Fruit fly (Drosophila melanogaster) whole organism, embryonic: Measurements from ENCODE around the gene CG32983.

Experiments used
- Aef1 ChIP-seq: fragments of 200-800 bp; sonication (Bioruptor generic); IDR thresholded peaks from 3 replicates; pipeline ENCODE4 v1.3.6; 2022; ENCODE audit warnings: missing biosample characterization, missing genetic modification characterization
- Atf6 ChIP-seq: fragments of 200-800 bp; sonication (Bioruptor generic); IDR thresholded peaks from 2 replicates; pipeline ENCODE4 v1.3.6; 2022; ENCODE audit warnings: missing biosample characterization, missing genetic modification characterization
- Awh ChIP-seq: fragments of 200-800 bp; sonication (Bioruptor generic); IDR thresholded peaks from 2 replicates; pipeline ENCODE4, ENCODE4 v1.3.6; 2022; ENCODE audit warnings: missing biosample characterization, missing genetic modification characterization
- Bgb ChIP-seq: fragments of 200-800 bp; sonication (Bioruptor generic); IDR thresholded peaks from 2 replicates; pipeline ENCODE4 v1.3.6; 2022; ENCODE audit warnings: missing biosample characterization, missing genetic modification characterization; ENCODE audit not compliant: partially characterized antibody
- CG11695 ChIP-seq: fragments of 200-800 bp; sonication (Bioruptor generic); IDR thresholded peaks from 3 replicates; pipeline ENCODE4 v1.3.6; 2022; ENCODE audit warnings: missing biosample characterization, missing genetic modification characterization
- CG12769 ChIP-seq: fragments of 200-800 bp; sonication (Bioruptor generic); optimal IDR thresholded peaks from 2 replicates; lab custom pipeline; 2019; ENCODE audit warnings: missing biosample characterization, mild to moderate bottlenecking, missing genetic modification characterization, moderate library complexity
- CG13123 ChIP-seq: fragments of 200-800 bp; sonication (Bioruptor generic); optimal IDR thresholded peaks from 2 replicates; lab custom pipeline; 2016; ENCODE audit warnings: missing biosample characterization, missing genetic modification characterization
- CG13296 ChIP-seq: fragments of 200-800 bp; sonication (Bioruptor generic); optimal IDR thresholded peaks from 3 replicates; lab custom pipeline; 2018; ENCODE audit warnings: missing biosample characterization, mild to moderate bottlenecking, missing genetic modification characterization
- CG13894 ChIP-seq: fragments of 200-800 bp; sonication (Bioruptor generic); optimal IDR thresholded peaks from 3 replicates; lab custom pipeline; 2018; ENCODE audit warnings: missing biosample characterization, mild to moderate bottlenecking, missing genetic modification characterization, moderate library complexity
- CG14667 ChIP-seq: fragments of 200-800 bp; sonication (Bioruptor generic); IDR thresholded peaks from 2 replicates; pipeline ENCODE4 v1.3.6; 2022; ENCODE audit warnings: missing biosample characterization, missing genetic modification characterization
- CG16813 ChIP-seq: fragments of 200-800 bp; sonication (Bioruptor generic); IDR thresholded peaks from 3 replicates; pipeline ENCODE4 v1.3.6; 2022; ENCODE audit warnings: missing biosample characterization, missing genetic modification characterization; ENCODE audit not compliant: partially characterized antibody
- CG16815 ChIP-seq: fragments of 200-800 bp; sonication (Bioruptor generic); optimal IDR thresholded peaks from 3 replicates; lab custom pipeline; 2017; ENCODE audit warnings: missing biosample characterization, mild to moderate bottlenecking, missing genetic modification characterization
- CG18011 ChIP-seq: fragments of 200-800 bp; sonication (Bioruptor generic); optimal IDR thresholded peaks from 2 replicates; lab custom pipeline; 2017; ENCODE audit warnings: missing biosample characterization, missing genetic modification characterization, mild to moderate bottlenecking, moderate library complexity, missing genotype
- CG31224 ChIP-seq: fragments of 200-800 bp; sonication (Bioruptor generic); IDR thresholded peaks from 2 replicates; pipeline ENCODE4 v1.3.6; 2022; ENCODE audit warnings: missing biosample characterization, missing genetic modification characterization
- CG32532 ChIP-seq: fragments of 200-800 bp; sonication (Bioruptor generic); IDR thresholded peaks from 2 replicates; pipeline ENCODE4 v1.3.6; 2022; ENCODE audit warnings: missing biosample characterization, missing genetic modification characterization
- CG34376 ChIP-seq: fragments of 200-800 bp; sonication (Bioruptor generic); optimal IDR thresholded peaks from 2 replicates; lab custom pipeline; 2018; ENCODE audit warnings: missing biosample characterization, mild to moderate bottlenecking, missing genetic modification characterization
- CG6175 ChIP-seq: fragments of 200-800 bp; sonication (Bioruptor generic); IDR thresholded peaks from 3 replicates; pipeline ENCODE4 v1.3.6; 2022; ENCODE audit warnings: missing biosample characterization, missing genetic modification characterization
- CG8290 ChIP-seq, 3 experiments: fragments of 200-800 bp; sonication (Bioruptor generic); optimal IDR thresholded peaks; 2 replicates each; lab custom pipeline; 2016 to 2019; ENCODE audit warnings: missing biosample characterization in 3 of 3, missing genetic modification characterization in 3 of 3, mild to moderate bottlenecking in 2 of 3, moderate library complexity in 1 of 3
- Dip3 ChIP-seq: fragments of 200-800 bp; sonication (Bioruptor generic); optimal IDR thresholded peaks from 3 replicates; lab custom pipeline; 2016; ENCODE audit warnings: missing biosample characterization, missing genetic modification characterization
- Fer2 ChIP-seq: fragments of 200-800 bp; sonication (Bioruptor generic); optimal IDR thresholded peaks from 2 replicates; lab custom pipeline; 2018; ENCODE audit warnings: missing biosample characterization, mild to moderate bottlenecking, missing genetic modification characterization, moderate library complexity
- Med ChIP-seq: fragments of 200-800 bp; sonication (Bioruptor generic); peaks from one replicate; lab custom pipeline; 2016; ENCODE audit warnings: missing biosample characterization, missing genetic modification characterization, mild to moderate bottlenecking, inconsistent platforms, moderate library complexity
- NFAT ChIP-seq: fragments of 200-800 bp; sonication (Bioruptor generic); IDR thresholded peaks from 2 replicates; pipeline ENCODE4 v1.3.6; 2022; ENCODE audit warnings: missing biosample characterization, missing genetic modification characterization
- Rx ChIP-seq: fragments of 200-800 bp; sonication (Bioruptor generic); IDR thresholded peaks from 2 replicates; pipeline ENCODE4 v1.3.6; 2022; ENCODE audit warnings: missing biosample characterization, missing genetic modification characterization
- Ssrp ChIP-seq: fragments of 200-800 bp; sonication (Bioruptor generic); optimal IDR thresholded peaks from 2 replicates; lab custom pipeline; 2018; ENCODE audit warnings: missing biosample characterization, mild to moderate bottlenecking, missing genetic modification characterization, moderate library complexity
- Trl ChIP-seq, 3 experiments: fragments of >200 bp in 2 of 3; fragments of 200-800 bp in 1 of 3; sonication (Bioruptor generic) in 1 of 3; optimal IDR thresholded peaks; 2 replicates in 1 of 3; 3 replicates in 2 of 3; lab custom pipeline; 2016 to 2017; ENCODE audit warnings: missing biosample characterization in 1 of 3, missing genetic modification characterization in 1 of 3
- abd-A ChIP-seq: fragments of 200-800 bp; sonication (Bioruptor generic); optimal IDR thresholded peaks from 3 replicates; lab custom pipeline; 2019; ENCODE audit warnings: missing biosample characterization, mild to moderate bottlenecking, missing genetic modification characterization, moderate library complexity
- al ChIP-seq: fragments of 200-800 bp; sonication (Bioruptor generic); IDR thresholded peaks from 2 replicates; pipeline ENCODE4 v1.3.6; 2022; ENCODE audit warnings: missing biosample characterization, missing genetic modification characterization
- bbx ChIP-seq: fragments of 200-800 bp; sonication (Bioruptor generic); IDR thresholded peaks from 2 replicates; pipeline ENCODE4 v1.3.6; 2022; ENCODE audit warnings: missing biosample characterization, missing genetic modification characterization; ENCODE audit not compliant: partially characterized antibody
- btn ChIP-seq: fragments of 200-800 bp; sonication (Bioruptor generic); optimal IDR thresholded peaks from 2 replicates; lab custom pipeline; 2016; ENCODE audit warnings: missing biosample characterization, missing genetic modification characterization
- cg ChIP-seq: fragments of 200-800 bp; sonication (Bioruptor generic); optimal IDR thresholded peaks from 3 replicates; lab custom pipeline; 2019; ENCODE audit warnings: missing biosample characterization, mild to moderate bottlenecking, missing genetic modification characterization, moderate library complexity
- dysf ChIP-seq: fragments of 200-800 bp; sonication (Bioruptor generic); IDR thresholded peaks from 3 replicates; pipeline ENCODE4 v1.3.6; 2022; ENCODE audit warnings: missing biosample characterization, missing genetic modification characterization
- gcm2 ChIP-seq: fragments of 200-800 bp; sonication (Bioruptor generic); optimal IDR thresholded peaks from 2 replicates; lab custom pipeline; 2016; ENCODE audit warnings: missing biosample characterization, missing genetic modification characterization
- gsb-n ChIP-seq: fragments of 200-800 bp; sonication (Bioruptor generic); optimal IDR thresholded peaks from 3 replicates; lab custom pipeline; 2018; ENCODE audit warnings: missing biosample characterization, mild to moderate bottlenecking, missing genetic modification characterization
- h ChIP-seq: fragments of >200 bp; optimal IDR thresholded peaks from 2 replicates; lab custom pipeline; 2017
- oc ChIP-seq: fragments of 200-800 bp; sonication (Bioruptor generic); optimal IDR thresholded peaks from 2 replicates; lab custom pipeline; 2018; ENCODE audit warnings: missing biosample characterization, mild to moderate bottlenecking, missing genetic modification characterization, moderate library complexity
- pum ChIP-seq: fragments of 200-800 bp; sonication (Bioruptor generic); optimal IDR thresholded peaks from 2 replicates; lab custom pipeline; 2016; ENCODE audit warnings: missing biosample characterization, missing genetic modification characterization
- rib ChIP-seq: fragments of 200-800 bp; sonication (Bioruptor generic); IDR thresholded peaks from 2 replicates; pipeline ENCODE4 v1.3.6; 2022; ENCODE audit warnings: missing biosample characterization, missing genetic modification characterization
- row ChIP-seq: fragments of 200-800 bp; sonication (Bioruptor generic); IDR thresholded peaks from 3 replicates; pipeline ENCODE4 v1.3.6; 2022; ENCODE audit warnings: missing biosample characterization, missing genetic modification characterization
- sim ChIP-seq: fragments of 200-800 bp; sonication (Bioruptor generic); IDR thresholded peaks from 2 replicates; pipeline ENCODE4 v1.3.6; 2022; ENCODE audit warnings: missing biosample characterization, missing genetic modification characterization
- stwl ChIP-seq: fragments of 200-800 bp; sonication (Bioruptor generic); optimal IDR thresholded peaks from 3 replicates; lab custom pipeline; 2018; ENCODE audit warnings: missing biosample characterization, mild to moderate bottlenecking, missing genetic modification characterization, moderate library complexity
- vvl ChIP-seq: fragments of 200-800 bp; sonication (Bioruptor generic); IDR thresholded peaks from 2 replicates; pipeline ENCODE4 v1.3.6; 2022; ENCODE audit warnings: missing biosample characterization, missing genetic modification characterization

CG32983 gene

DNA sequence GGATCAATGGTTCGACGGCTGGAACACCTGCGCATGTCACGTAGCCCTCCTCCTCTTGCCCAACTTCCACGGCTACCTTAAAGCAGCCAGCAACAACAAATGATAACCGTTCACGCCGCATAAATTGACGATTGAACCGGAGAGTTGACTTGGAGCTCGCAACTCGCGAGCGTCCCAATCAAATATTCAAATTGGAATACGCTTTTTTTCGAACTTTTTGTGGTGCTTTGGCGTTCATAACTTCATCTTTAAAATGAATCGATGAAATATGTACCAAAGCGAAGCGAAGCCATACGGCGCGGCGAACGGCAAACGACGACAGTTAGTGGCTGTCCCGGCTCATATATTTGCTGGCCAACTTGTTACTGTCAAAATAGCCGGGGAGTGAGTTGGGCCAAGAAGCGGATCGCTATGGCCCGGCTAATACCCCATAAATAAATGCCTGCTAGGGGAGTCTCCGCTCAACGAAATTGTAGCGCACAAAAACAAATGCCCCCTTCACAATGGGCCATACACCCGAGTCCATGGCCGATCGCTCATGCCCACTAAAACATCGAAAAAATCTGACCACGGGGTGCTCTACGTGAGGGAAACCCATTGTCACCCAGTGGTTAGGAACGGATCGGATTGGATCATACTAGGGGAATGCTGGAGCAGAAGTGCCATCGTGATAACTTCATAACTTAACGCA is 13.7 kb downstream of the CG32983 start (continued):
- TF ChIP-seq Awh (peak; percentile 98), btn (GFP tag; lab: Kevin White, UChicago) (no peak), abd-A (tag; lab: Kevin White, UChicago) (peak; percentile 97), Fer2 (no peak), stwl (tag; lab: Kevin White, UChicago) (no peak), bbx (GFP tag; lab: Robert Waterston, UW) (no peak), CG12769 (tag; lab: Kevin White, UChicago) (peak; percentile 76), Med (GFP tag; lab: Kevin White, UChicago) (peak; percentile 78), al (GFP tag; lab: Robert Waterston, UW) (0 out of 2 replicates have a peak, but pooled peaks have one; percentile 41), CG13123 (GFP tag; lab: Kevin White, UChicago) (no peak), CG8290 (GFP tag; optimal IDR thresholded peaks at IDR 0.05; lab: Kevin White, UChicago) (no peak), CG8290 (tag; optimal IDR thresholded peaks at IDR 0.05; lab: Kevin White, UChicago) (peak in 1 of 2 experiments; percentile 19), CG14667 (GFP tag; lab: Robert Waterston, UW) (no peak), Ssrp (tag; lab: Kevin White, UChicago) (no peak), CG6175 (no peak), CG34376 (GFP tag; lab: Kevin White, UChicago) (no peak), Atf6 (GFP tag; lab: Robert Waterston, UW) (0 out of 2 replicates have a peak, but pooled peaks have one; percentile 34), Dip3 (GFP tag; lab: Kevin White, UChicago) (no peak), Aef1 (GFP tag; lab: Robert Waterston, UW) (no peak), CG11695 (GFP tag; lab: Robert Waterston, UW) (no peak), dysf (GFP tag; lab: Robert Waterston, UW) (0 out of 3 replicates have a peak, but pooled peaks have one; percentile 5), gsb-n (tag; lab: Kevin White, UChicago) (peak; percentile 26), Bgb (GFP tag; lab: Robert Waterston, UW) (no peak), cg (no peak), CG13296 (GFP tag; lab: Kevin White, UChicago) (no peak), Trl (optimal IDR thresholded peaks at IDR 0.05; lab: Kevin White, UChicago) (no peak), Trl (GFP tag; optimal IDR thresholded peaks at IDR 0.05; lab: Kevin White, UChicago) (no peak), pum (GFP tag; lab: Kevin White, UChicago) (no peak), Rx (GFP tag; lab: Robert Waterston, UW) (no peak), CG13894 (tag; lab: Kevin White, UChicago) (peak; percentile 8), CG32532 (GFP tag; lab: Robert Waterston, UW) (peak; percentile 57; the same call in 1 of the 2 replicates), CG18011 (GFP tag; lab: Kevin White, UChicago) (no peak), NFAT (GFP tag; lab: Robert Waterston, UW) (peak; percentile 60), CG16815 (no peak), CG31224 (0 out of 2 replicates have a peak, but pooled peaks have one; percentile 13), CG16813 (GFP tag; lab: Robert Waterston, UW) (0 out of 3 replicates have a peak, but pooled peaks have one; percentile 16), rib (GFP tag; lab: Robert Waterston, UW) (0 out of 2 replicates have a peak, but pooled peaks have one; percentile 15), oc (tag; lab: Kevin White, UChicago) (peak; percentile 38), h (lab: Kevin White, UChicago) (no peak), row (0 out of 3 replicates have a peak, but pooled peaks have one; percentile 24), gcm2 (GFP tag; lab: Kevin White, UChicago) (no peak), vvl (GFP tag; lab: Robert Waterston, UW) (peak; percentile 69; the same call in 1 of the 2 replicates), sim (GFP tag; lab: Robert Waterston, UW) (no peak)
